Worm (Caenorhabditis elegans): ENCODE results near the gene K08D8.4.
A peak's percentile ranks its signal among the peaks of the same experiment; 100 is the strongest.

The K08D8.4 gene

ce11 chrIV:12926639-12927038 lies 16.8 kb upstream of the K08D8.4 start, which contains the start of gene srlf-5:
srlf-5 (minus strand) TSS chrIV:12926739.
- TF ChIP-seq snpc-4 (tag; optimal IDR thresholded peaks at IDR 0.05) (no peak), lin-13 (GFP tag; optimal IDR thresholded peaks at IDR 0.05) (no peak), skn-1 (tag; optimal IDR thresholded peaks at IDR 0.05) (no peak), lin-39 (tag; optimal IDR thresholded peaks at IDR 0.05) (no peak), fos-1 (tag; optimal IDR thresholded peaks at IDR 0.05) (no peak), unc-39 (tag; optimal IDR thresholded peaks at IDR 0.05) (no peak), nhr-23 (tag; optimal IDR thresholded peaks at IDR 0.05) (no peak), sem-4 (tag; optimal IDR thresholded peaks at IDR 0.05) (no peak), aly-2 (tag; optimal IDR thresholded peaks at IDR 0.05) (no peak), peb-1 (tag; optimal IDR thresholded peaks at IDR 0.05) (no peak), C34F6.9 (tag; optimal IDR thresholded peaks at IDR 0.05) (no peak), ZK546.5 (tag; optimal IDR thresholded peaks at IDR 0.05) (no peak), ceh-82 (tag; optimal IDR thresholded peaks at IDR 0.05) (no peak), nhr-10 (tag; optimal IDR thresholded peaks at IDR 0.05) (no peak), nhr-77 (tag; optimal IDR thresholded peaks at IDR 0.05) (no peak), nhr-21 (tag; optimal IDR thresholded peaks at IDR 0.05) (no peak), nhr-12 (tag; optimal IDR thresholded peaks at IDR 0.05) (no peak), nhr-129 (tag; optimal IDR thresholded peaks at IDR 0.05) (no peak), ztf-4 (tag; optimal IDR thresholded peaks at IDR 0.05) (no peak)

- TF ChIP-seq unc-62 (GFP tag; optimal IDR thresholded peaks at IDR 0.05) (no peak), blmp-1 (tag; optimal IDR thresholded peaks at IDR 0.05; ENCODE audit: insufficient read depth) (no peak), ama-1 (optimal IDR thresholded peaks at IDR 0.05) (no peak), zag-1 (tag; optimal IDR thresholded peaks at IDR 0.05) (no peak), nhr-11 (tag; optimal IDR thresholded peaks at IDR 0.05) (no peak)
Observed at ce11 chrIV:12924332-12924731, 14.5 kb upstream of the K08D8.4 start, which contains the start of gene srlf-4. srlf-4 (minus strand) TSS chrIV:12924432.

- TF ChIP-seq skn-1 (tag; optimal IDR thresholded peaks at IDR 0.05) (peak; percentile 57), sma-9 (GFP tag; optimal IDR thresholded peaks at IDR 0.05) (peak; percentile 96), sma-9 (tag; optimal IDR thresholded peaks at IDR 0.05) (no peak), sma-3 (GFP tag; optimal IDR thresholded peaks at IDR 0.05) (peak; percentile 68), ztf-4 (tag; optimal IDR thresholded peaks at IDR 0.05) (no peak), lsy-2 (tag; optimal IDR thresholded peaks at IDR 0.05) (no peak), fos-1 (tag; optimal IDR thresholded peaks at IDR 0.05) (peak; percentile 79)
Observed at ce11 chrIV:12921027-12921426, 11.2 kb upstream of the K08D8.4 start, which contains the start of gene C32H11.4. C32H11.4 (plus strand) TSS chrIV:12921264.

ce11 chrIV:12920553-12920952 lies 10.8 kb upstream of the K08D8.4 start:
- TF ChIP-seq nhr-12 (tag; optimal IDR thresholded peaks at IDR 0.05) (no peak), fos-1 (tag; optimal IDR thresholded peaks at IDR 0.05) (peak; percentile 73), sma-9 (GFP tag; optimal IDR thresholded peaks at IDR 0.05) (peak; percentile 78), sma-9 (tag; optimal IDR thresholded peaks at IDR 0.05) (no peak), skn-1 (tag; optimal IDR thresholded peaks at IDR 0.05) (peak; percentile 45)

- TF ChIP-seq snpc-4 (tag; optimal IDR thresholded peaks at IDR 0.05) (no peak), aly-2 (tag; optimal IDR thresholded peaks at IDR 0.05) (no peak), lin-11 (tag; optimal IDR thresholded peaks at IDR 0.05) (no peak), ceh-16 (tag; optimal IDR thresholded peaks at IDR 0.05) (no peak), F13H6.1 (tag; optimal IDR thresholded peaks at IDR 0.05) (no peak), ceh-82 (tag; optimal IDR thresholded peaks at IDR 0.05) (no peak), nhr-6 (tag; optimal IDR thresholded peaks at IDR 0.05) (no peak), lin-39 (tag; optimal IDR thresholded peaks at IDR 0.05) (no peak), skn-1 (tag; optimal IDR thresholded peaks at IDR 0.05) (no peak), egl-27 (tag; optimal IDR thresholded peaks at IDR 0.05) (no peak), ama-1 (optimal IDR thresholded peaks at IDR 0.05) (no peak), nhr-11 (tag; optimal IDR thresholded peaks at IDR 0.05) (no peak), zag-1 (tag; optimal IDR thresholded peaks at IDR 0.05) (no peak), nhr-21 (tag; optimal IDR thresholded peaks at IDR 0.05) (no peak), ztf-1 (GFP tag; conservative IDR thresholded peaks at IDR 0.05) (no peak), fos-1 (tag; optimal IDR thresholded peaks at IDR 0.05) (no peak), blmp-1 (tag; optimal IDR thresholded peaks at IDR 0.05; ENCODE audit: insufficient read depth) (no peak), elt-1 (tag; optimal IDR thresholded peaks at IDR 0.05) (no peak)
Observed at ce11 chrIV:12918256-12918655, 8.5 kb upstream of the K08D8.4 start, which contains the start of gene C32H11.3. C32H11.3 (plus strand) TSS chrIV:12918556.

Data from whole organism, L2 larva.